Worm (Caenorhabditis elegans): ENCODE measurements around the gene str-249.
A peak's percentile ranks its signal among the peaks of the same experiment; 100 is the strongest.

Gene str-249

ce11 chrIV:7195734-7196133 lies 9.1 kb upstream of the str-249 start, which contains the start of gene best-16:
TSS of gene best-16 (minus strand) at chrIV:7195834.
- TF ChIP-seq elt-4 (tag; optimal IDR thresholded peaks at IDR 0.05) (no peak), K02D7.2 (tag; optimal IDR thresholded peaks at IDR 0.05) (no peak), ceh-2 (tag; optimal IDR thresholded peaks at IDR 0.05) (no peak), ceh-45 (GFP tag; IDR thresholded peaks at IDR 0.05) (no peak), ceh-48 (tag; optimal IDR thresholded peaks at IDR 0.05) (no peak), hlh-8 (tag; optimal IDR thresholded peaks at IDR 0.05) (no peak), nhr-11 (tag; optimal IDR thresholded peaks at IDR 0.05) (no peak), C08G9.2 (tag; optimal IDR thresholded peaks at IDR 0.05) (no peak), sox-2 (GFP tag; IDR thresholded peaks at IDR 0.05) (no peak), pros-1 (tag; optimal IDR thresholded peaks at IDR 0.05) (no peak)

ce11 chrIV:7191745-7192144 lies 5.1 kb upstream of the str-249 start, which contains the start of gene R13A1.5:
TSS of gene R13A1.5 (minus strand) at chrIV:7191845.
- no peak for TF ChIP-seq che-1 (tag; optimal IDR thresholded peaks at IDR 0.05)
- no peak for TF ChIP-seq C08G9.2 (tag; optimal IDR thresholded peaks at IDR 0.05)
- TF ChIP-seq hlh-30 (tag; optimal IDR thresholded peaks at IDR 0.05; ENCODE audit: insufficient read depth), result no peak

- TF ChIP-seq elt-2 (tag; optimal IDR thresholded peaks at IDR 0.05), result peak; percentile 49
- TF ChIP-seq unc-3 (GFP tag; conservative IDR thresholded peaks at IDR 0.05), result no peak
- TF ChIP-seq unc-3 (tag; optimal IDR thresholded peaks at IDR 0.05), result no peak
- no peak for TF ChIP-seq tbx-7 (tag; optimal IDR thresholded peaks at IDR 0.05)
- TF ChIP-seq ref-2 (tag; optimal IDR thresholded peaks at IDR 0.05), result no peak
- TF ChIP-seq gmeb-2 (tag; optimal IDR thresholded peaks at IDR 0.05), result no peak
- no peak for TF ChIP-seq ceh-19 (GFP tag; optimal IDR thresholded peaks at IDR 0.05)
- no peak for TF ChIP-seq fkh-6 (tag; optimal IDR thresholded peaks at IDR 0.05)
- TF ChIP-seq pag-3 (tag; optimal IDR thresholded peaks at IDR 0.05; ENCODE audit: borderline replicate concordance), result no peak
Measured at ce11 chrIV:7190409-7190808, 3.8 kb upstream of the str-249 start.

ce11 chrIV:7188528-7189422 lies 2.1 kb upstream of the str-249 start, which contains the start of gene srlf-7:
TSS of gene srlf-7 (plus strand) at chrIV:7189287.
- TF ChIP-seq hlh-8 (tag; optimal IDR thresholded peaks at IDR 0.05) (no peak), pqm-1 (tag; optimal IDR thresholded peaks at IDR 0.05) (peak; percentile 27), elt-2 (tag; optimal IDR thresholded peaks at IDR 0.05) (peak; percentile 88), unc-42 (tag; optimal IDR thresholded peaks at IDR 0.05) (peak; percentile 44), odd-2 (tag; optimal IDR thresholded peaks at IDR 0.05) (no peak)

ce11 chrIV:7188030-7188429 lies 1.4 kb upstream of the str-249 start, which contains the start of gene C42D4.13:
TSS of gene C42D4.13 (minus strand) at chrIV:7188130.
- no peak for TF ChIP-seq fkh-6 (tag; optimal IDR thresholded peaks at IDR 0.05)
- TF ChIP-seq ceh-22 (tag; optimal IDR thresholded peaks at IDR 0.05), result no peak
- no peak for TF ChIP-seq madf-2 (tag; optimal IDR thresholded peaks at IDR 0.05)
- no peak for TF ChIP-seq pha-4 (tag; optimal IDR thresholded peaks at IDR 0.05)
- TF ChIP-seq dmd-4 (tag; optimal IDR thresholded peaks at IDR 0.05; ENCODE audit: borderline replicate concordance), result no peak
- no peak for TF ChIP-seq C38D4.7 (GFP tag; optimal IDR thresholded peaks at IDR 0.05)
- TF ChIP-seq unc-86 (tag; optimal IDR thresholded peaks at IDR 0.05), result no peak
- TF ChIP-seq ceh-9 (tag; optimal IDR thresholded peaks at IDR 0.05), result no peak
- TF ChIP-seq nhr-232 (tag; optimal IDR thresholded peaks at IDR 0.05), result no peak

Measured in whole organism, late embryonic.